Fruit fly (Drosophila melanogaster) whole organism, pupa: Measurements from ENCODE around the gene CG13850.

Source experiments
- CG14655 ChIP-seq: fragments of 200-800 bp; sonication (Bioruptor generic); optimal IDR thresholded peaks from 3 replicates; lab custom pipeline; 2017; ENCODE audit warnings: mild to moderate bottlenecking, missing biosample characterization, missing genetic modification reagents, missing genetic modification characterization
- CG34367 ChIP-seq: fragments of 200-800 bp; sonication (Bioruptor generic); optimal IDR thresholded peaks from 2 replicates; lab custom pipeline; 2018; ENCODE audit warnings: missing biosample characterization, mild to moderate bottlenecking, missing genetic modification characterization
- fd96Ca ChIP-seq: fragments of 200-800 bp; sonication (Bioruptor generic); IDR thresholded peaks from 3 replicates; pipeline ENCODE4 v1.3.6; 2022; ENCODE audit warnings: missing biosample characterization, missing genetic modification characterization

DNA sequence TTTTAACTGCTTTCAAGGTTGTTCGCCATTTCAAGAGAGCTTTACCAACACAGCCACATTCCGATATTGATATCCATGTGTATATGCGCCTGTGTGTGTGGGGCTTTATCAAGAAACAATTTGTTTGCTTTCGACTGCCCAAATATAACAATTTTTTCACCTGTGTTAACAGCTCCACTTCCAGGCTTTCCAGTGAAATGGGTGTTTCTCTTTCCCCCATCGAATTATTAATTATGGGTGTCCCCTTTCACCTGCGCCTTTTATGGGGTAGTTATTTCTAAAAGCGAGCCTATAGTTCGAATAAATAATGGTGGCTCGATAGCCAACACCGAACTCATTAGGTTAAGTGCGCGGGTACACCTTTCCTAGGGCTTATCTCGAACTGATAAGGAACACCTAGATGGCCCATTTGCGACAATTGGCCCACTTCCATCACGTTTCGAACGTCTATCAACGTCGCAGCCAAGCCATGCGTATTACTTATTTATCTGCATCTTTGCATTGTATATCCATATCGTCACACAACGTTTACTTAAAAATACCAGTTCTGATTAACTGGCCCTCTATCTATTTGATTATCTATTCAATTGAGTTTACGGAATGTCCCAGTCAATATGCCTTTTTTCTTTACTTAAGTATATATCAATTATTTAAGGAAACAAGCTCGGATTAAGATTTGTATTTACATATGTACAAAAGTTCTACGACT lies 1.3 kb upstream of the CG13850 start:
- TF ChIP-seq fd96Ca (GFP tag; lab: Robert Waterston, UW) (no peak), CG14655 (GFP tag; lab: Kevin White, UChicago) (no peak), CG34367 (no peak)
